Worm (Caenorhabditis elegans): ENCODE measurements around the gene twk-39.

twk-39 gene

ce11 chrIII:11795448-11795847 lies at the start of gene twk-39:
Gene twk-39 (plus strand): TSS chrIII:11795748.
- TF ChIP-seq ceh-40 (GFP tag; IDR thresholded peaks at IDR 0.05), result no peak
- TF ChIP-seq madf-10 (tag; optimal IDR thresholded peaks at IDR 0.05), result no peak
- TF ChIP-seq F57C9.4 (tag; optimal IDR thresholded peaks at IDR 0.05), result no peak

ce11 chrIII:11746718-11747117 lies 48.8 kb upstream of the twk-39 start, which contains the start of gene mrt-2:
Gene mrt-2 (plus strand): TSS chrIII:11746766.
- TF ChIP-seq him-1 (tag; optimal IDR thresholded peaks at IDR 0.05) (peak; percentile 32), nhr-90 (tag; optimal IDR thresholded peaks at IDR 0.05) (no peak), attf-5 (GFP tag; optimal IDR thresholded peaks at IDR 0.05) (peak; percentile 16), lin-54 (GFP tag; optimal IDR thresholded peaks at IDR 0.05) (peak; percentile 91), sdz-38 (tag; optimal IDR thresholded peaks at IDR 0.05) (no peak), madf-6 (GFP tag; IDR thresholded peaks at IDR 0.05) (peak; percentile 67), madf-3 (GFP tag; IDR thresholded peaks at IDR 0.05) (0 out of 2 replicates have a peak, but pooled peaks have one; percentile 39), Y56A3A.18 (GFP tag; IDR thresholded peaks at IDR 0.05) (no peak), ceh-100 (GFP tag; IDR thresholded peaks at IDR 0.05) (peak; percentile 57; the same call in 1 of the 2 replicates), rcor-1 (GFP tag; IDR thresholded peaks at IDR 0.05) (peak; percentile 76), hmg-20 (GFP tag; IDR thresholded peaks at IDR 0.05) (0 out of 2 replicates have a peak, but pooled peaks have one; percentile 41), let-607 (tag; optimal IDR thresholded peaks at IDR 0.05) (peak in 1 of 2 experiments; percentile 46), zim-3 (tag; optimal IDR thresholded peaks at IDR 0.05) (no peak), ceh-58 (GFP tag; IDR thresholded peaks at IDR 0.05) (no peak), nfyb-1 (GFP tag; IDR thresholded peaks at IDR 0.05) (peak; percentile 42; the same call in 1 of the 2 replicates), B0035.1 (tag; optimal IDR thresholded peaks at IDR 0.05) (no peak), ztf-3 (GFP tag; optimal IDR thresholded peaks at IDR 0.05) (no peak), F22D6.2 (tag; optimal IDR thresholded peaks at IDR 0.05) (peak; percentile 37), ceh-40 (GFP tag; IDR thresholded peaks at IDR 0.05) (no peak), unc-130 (GFP tag; optimal IDR thresholded peaks at IDR 0.05) (peak; percentile 73), efl-1 (GFP tag; optimal IDR thresholded peaks at IDR 0.05) (peak; percentile 56), lag-1 (GFP tag; IDR thresholded peaks at IDR 0.05) (no peak), K12H6.12 (tag; optimal IDR thresholded peaks at IDR 0.05) (peak; percentile 42), bed-2 (GFP tag; IDR thresholded peaks at IDR 0.05) (0 out of 2 replicates have a peak, but pooled peaks have one; percentile 46), F33H1.4 (GFP tag; IDR thresholded peaks at IDR 0.05) (peak; percentile 54), T26A5.8 (tag; optimal IDR thresholded peaks at IDR 0.05) (no peak), tbx-9 (tag; optimal IDR thresholded peaks at IDR 0.05; ENCODE audit: borderline replicate concordance) (no peak), ceh-27 (GFP tag; optimal IDR thresholded peaks at IDR 0.05) (peak; percentile 73), lin-40 (tag; optimal IDR thresholded peaks at IDR 0.05) (peak; percentile 78), ZK185.1 (tag; optimal IDR thresholded peaks at IDR 0.05; ENCODE audit: poor library complexity, severe bottlenecking) (no peak), K11D2.4 (GFP tag; IDR thresholded peaks at IDR 0.05) (no peak), pha-4 (tag; optimal IDR thresholded peaks at IDR 0.05) (no peak), lsl-1 (GFP tag; optimal IDR thresholded peaks at IDR 0.05) (peak; percentile 12), lir-1 (GFP tag; conservative IDR thresholded peaks at IDR 0.05) (peak; percentile 74), rec-8 (tag; optimal IDR thresholded peaks at IDR 0.05) (peak in 1 of 2 experiments; percentile 18), rpc-1 (optimal IDR thresholded peaks at IDR 0.05) (no peak), rpc-1 (tag; optimal IDR thresholded peaks at IDR 0.05) (no peak), xnd-1 (tag; optimal IDR thresholded peaks at IDR 0.05) (no peak), snpc-4 (GFP tag; optimal IDR thresholded peaks at IDR 0.05) (no peak), snpc-4 (tag; optimal IDR thresholded peaks at IDR 0.05) (peak in 1 of 4 experiments; percentile 21), B0336.3 (GFP tag; IDR thresholded peaks at IDR 0.05) (peak; percentile 22; the same call in 1 of the 2 replicates), lin-35 (GFP tag; optimal IDR thresholded peaks at IDR 0.05) (peak in 2 of 3 experiments; percentile 35 to 86), Y53G8AR.9 (GFP tag; conservative IDR thresholded peaks at IDR 0.05) (no peak), egl-18 (GFP tag; IDR thresholded peaks at IDR 0.05) (no peak), nhr-80 (tag; optimal IDR thresholded peaks at IDR 0.05) (no peak), madf-10 (tag; optimal IDR thresholded peaks at IDR 0.05) (peak; percentile 48)
